Worm (Caenorhabditis elegans): ENCODE results near the gene sulp-8.

DNA sequence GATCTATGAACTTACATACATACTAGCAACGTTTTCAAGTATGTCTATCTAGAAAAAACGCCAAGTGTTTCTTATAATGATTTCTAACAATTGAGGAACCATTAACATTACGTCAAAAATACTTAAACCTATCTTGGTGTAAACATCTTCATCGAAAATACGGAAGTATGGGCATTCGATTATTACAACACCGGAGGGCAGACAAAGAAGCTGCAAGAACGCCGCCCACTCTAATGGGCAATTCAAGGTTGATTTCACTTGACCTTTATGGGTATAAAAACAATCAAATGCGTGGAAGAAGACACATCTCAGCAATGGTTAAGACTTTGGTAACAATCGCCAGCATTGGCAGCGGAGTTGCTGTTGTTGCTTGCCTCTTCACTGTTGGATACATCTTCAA is 43.8 kb downstream of the sulp-8 start, which contains the start of gene col-146:
- TF ChIP-seq nhr-11 (tag; optimal IDR thresholded peaks at IDR 0.05) (no peak), nfya-1 (tag; optimal IDR thresholded peaks at IDR 0.05) (no peak), lin-11 (tag; optimal IDR thresholded peaks at IDR 0.05) (no peak), ceh-19 (GFP tag; optimal IDR thresholded peaks at IDR 0.05) (no peak), sdc-2 (tag; optimal IDR thresholded peaks at IDR 0.05) (no peak), elt-4 (tag; optimal IDR thresholded peaks at IDR 0.05) (no peak), ztf-16 (tag; optimal IDR thresholded peaks at IDR 0.05) (no peak), rnt-1 (tag; optimal IDR thresholded peaks at IDR 0.05) (no peak), odd-2 (tag; optimal IDR thresholded peaks at IDR 0.05) (no peak), pag-3 (tag; optimal IDR thresholded peaks at IDR 0.05; ENCODE audit: borderline replicate concordance) (no peak)
